Fruit fly (Drosophila melanogaster): ENCODE results near the gene CG33985.
A peak's percentile ranks its signal among the peaks of the same experiment; 100 is the strongest.

CG33985 gene

dm6 chr3L:15565829-15566433, 39.3 kb upstream of the CG33985 start, which contains the start of gene dop:
dop (plus strand) TSS chr3L:15566013.
- TF ChIP-seq ey (GFP tag; optimal IDR thresholded peaks at IDR 0.05) (peak; percentile 18), Hr83 (GFP tag; optimal IDR thresholded peaks at IDR 0.05; ENCODE audit: poor library complexity, severe bottlenecking) (peak; percentile 60), sv (GFP tag; optimal IDR thresholded peaks at IDR 0.05) (peak; percentile 18), Sp1 (GFP tag; optimal IDR thresholded peaks at IDR 0.05) (no peak), Hr78 (GFP tag; optimal IDR thresholded peaks at IDR 0.05) (peak; percentile 32), Vsx2 (GFP tag; optimal IDR thresholded peaks at IDR 0.05; ENCODE audit: partially characterized antibody) (no peak), GATAd (GFP tag; optimal IDR thresholded peaks at IDR 0.05) (no peak), fru (GFP tag; optimal IDR thresholded peaks at IDR 0.05) (peak; percentile 32), OdsH (GFP tag; optimal IDR thresholded peaks at IDR 0.05) (no peak), dl (GFP tag; optimal IDR thresholded peaks at IDR 0.05; ENCODE audit: insufficient read depth in 1 of 2, partially characterized antibody in 2 of 2) (no peak), tai (GFP tag; optimal IDR thresholded peaks at IDR 0.05) (no peak), Dfd (GFP tag; optimal IDR thresholded peaks at IDR 0.05) (no peak), Jra (GFP tag; optimal IDR thresholded peaks at IDR 0.05) (no peak), usp (GFP tag; optimal IDR thresholded peaks at IDR 0.05) (no peak), brk (GFP tag; optimal IDR thresholded peaks at IDR 0.05) (no peak), foxo (GFP tag; optimal IDR thresholded peaks at IDR 0.05) (peak in 1 of 2 experiments; percentile 44), Hnf4 (GFP tag; optimal IDR thresholded peaks at IDR 0.05) (peak; percentile 36), Rel (GFP tag; optimal IDR thresholded peaks at IDR 0.05) (no peak), Rel (tag; optimal IDR thresholded peaks at IDR 0.05) (peak; percentile 89), HLH106 (tag; optimal IDR thresholded peaks at IDR 0.05) (peak; percentile 37), jim (GFP tag; optimal IDR thresholded peaks at IDR 0.05) (no peak), woc (GFP tag; optimal IDR thresholded peaks at IDR 0.05) (peak; percentile 19), dsf (GFP tag; optimal IDR thresholded peaks at IDR 0.05; ENCODE audit: borderline replicate concordance) (peak; percentile 21), N (GFP tag; optimal IDR thresholded peaks at IDR 0.05) (peak; percentile 53), lola (GFP tag; optimal IDR thresholded peaks at IDR 0.05) (no peak), rgr (GFP tag; optimal IDR thresholded peaks at IDR 0.05) (peak; percentile 21)

- TF ChIP-seq fru (GFP tag; optimal IDR thresholded peaks at IDR 0.05) (no peak), Myc (optimal IDR thresholded peaks at IDR 0.05) (no peak), br (GFP tag; optimal IDR thresholded peaks at IDR 0.05) (no peak), usp (GFP tag; optimal IDR thresholded peaks at IDR 0.05) (no peak), Dfd (GFP tag; optimal IDR thresholded peaks at IDR 0.05) (no peak), tai (GFP tag; optimal IDR thresholded peaks at IDR 0.05) (no peak), dl (GFP tag; optimal IDR thresholded peaks at IDR 0.05; ENCODE audit: insufficient read depth in 1 of 2, partially characterized antibody in 2 of 2) (no peak), brk (GFP tag; optimal IDR thresholded peaks at IDR 0.05) (no peak), jim (GFP tag; optimal IDR thresholded peaks at IDR 0.05) (no peak), Hr83 (GFP tag; optimal IDR thresholded peaks at IDR 0.05; ENCODE audit: poor library complexity, severe bottlenecking) (no peak), sv (GFP tag; optimal IDR thresholded peaks at IDR 0.05) (no peak), psq (GFP tag; optimal IDR thresholded peaks at IDR 0.05) (no peak), Hr78 (GFP tag; optimal IDR thresholded peaks at IDR 0.05) (no peak), N (GFP tag; optimal IDR thresholded peaks at IDR 0.05) (no peak), Hnf4 (GFP tag; optimal IDR thresholded peaks at IDR 0.05) (no peak), Abd-B (GFP tag; optimal IDR thresholded peaks at IDR 0.05) (no peak), GATAd (GFP tag; optimal IDR thresholded peaks at IDR 0.05) (no peak), HLH106 (tag; optimal IDR thresholded peaks at IDR 0.05) (no peak), rgr (GFP tag; optimal IDR thresholded peaks at IDR 0.05) (no peak)
Observed at dm6 chr3L:15563851-15564106, 37.2 kb upstream of the CG33985 start.

- TF ChIP-seq Rel (GFP tag; optimal IDR thresholded peaks at IDR 0.05), result no peak
- peak; percentile 22 for TF ChIP-seq Rel (tag; optimal IDR thresholded peaks at IDR 0.05)
- peak; percentile 11 for TF ChIP-seq dsf (GFP tag; optimal IDR thresholded peaks at IDR 0.05; ENCODE audit: borderline replicate concordance)
- peak; percentile 69 for TF ChIP-seq Hnf4 (GFP tag; optimal IDR thresholded peaks at IDR 0.05)
- TF ChIP-seq dl (GFP tag; optimal IDR thresholded peaks at IDR 0.05; ENCODE audit: insufficient read depth in 1 of 2, partially characterized antibody in 2 of 2), result no peak
- peak; percentile 30 for TF ChIP-seq br (GFP tag; optimal IDR thresholded peaks at IDR 0.05)
- TF ChIP-seq fru (GFP tag; optimal IDR thresholded peaks at IDR 0.05), result peak; percentile 3
- no peak for TF ChIP-seq sv (GFP tag; optimal IDR thresholded peaks at IDR 0.05)
- no peak for TF ChIP-seq tai (GFP tag; optimal IDR thresholded peaks at IDR 0.05)
- no peak for TF ChIP-seq N (GFP tag; optimal IDR thresholded peaks at IDR 0.05)
- no peak for TF ChIP-seq Dfd (GFP tag; optimal IDR thresholded peaks at IDR 0.05)
- TF ChIP-seq ey (GFP tag; optimal IDR thresholded peaks at IDR 0.05), result no peak
- TF ChIP-seq Vsx2 (GFP tag; optimal IDR thresholded peaks at IDR 0.05; ENCODE audit: partially characterized antibody), result no peak
- TF ChIP-seq GATAd (GFP tag; optimal IDR thresholded peaks at IDR 0.05), result no peak
- peak; percentile 11 for TF ChIP-seq CG9705 (GFP tag; optimal IDR thresholded peaks at IDR 0.05)
- no peak for TF ChIP-seq CG32264 (GFP tag; optimal IDR thresholded peaks at IDR 0.05)
- TF ChIP-seq Sp1 (GFP tag; optimal IDR thresholded peaks at IDR 0.05), result peak; percentile 41
- peak; percentile 38 for TF ChIP-seq psq (GFP tag; optimal IDR thresholded peaks at IDR 0.05)
- no peak for TF ChIP-seq usp (GFP tag; optimal IDR thresholded peaks at IDR 0.05)
- no peak for TF ChIP-seq Dif (GFP tag; optimal IDR thresholded peaks at IDR 0.05; ENCODE audit: partially characterized antibody)
- peak; percentile 22 for TF ChIP-seq OdsH (GFP tag; optimal IDR thresholded peaks at IDR 0.05)
- TF ChIP-seq h (GFP tag; optimal IDR thresholded peaks at IDR 0.05), result peak; percentile 26
- no peak for TF ChIP-seq Myc (optimal IDR thresholded peaks at IDR 0.05)
- TF ChIP-seq Hr83 (GFP tag; optimal IDR thresholded peaks at IDR 0.05; ENCODE audit: poor library complexity, severe bottlenecking), result peak; percentile 90
- peak; percentile 65 for TF ChIP-seq rgr (GFP tag; optimal IDR thresholded peaks at IDR 0.05)
- no peak for TF ChIP-seq Mio (GFP tag; optimal IDR thresholded peaks at IDR 0.05)
- no peak for TF ChIP-seq woc (GFP tag; optimal IDR thresholded peaks at IDR 0.05)
- TF ChIP-seq Abd-B (GFP tag; optimal IDR thresholded peaks at IDR 0.05), result no peak
- peak in 1 of 2 experiments; percentile 62 for TF ChIP-seq foxo (GFP tag; optimal IDR thresholded peaks at IDR 0.05)
- TF ChIP-seq CrebA (GFP tag; optimal IDR thresholded peaks at IDR 0.05; ENCODE audit: borderline replicate concordance), result no peak
- TF ChIP-seq Jra (GFP tag; optimal IDR thresholded peaks at IDR 0.05), result no peak
- TF ChIP-seq jim (GFP tag; optimal IDR thresholded peaks at IDR 0.05), result peak; percentile 45
- no peak for TF ChIP-seq sage (GFP tag; optimal IDR thresholded peaks at IDR 0.05)
- no peak for TF ChIP-seq pan (optimal IDR thresholded peaks at IDR 0.05)
Observed at dm6 chr3L:15563058-15563850, 36.6 kb upstream of the CG33985 start, which contains the start of the genes CG7739 and SCCRO. CG7739 (minus strand) TSS chr3L:15563065. SCCRO (plus strand) TSS chr3L:15563427.
